Worm (Caenorhabditis elegans) whole organism, young adult: ENCODE measurements around the gene unc-112.
A peak's percentile ranks its signal among the peaks of the same experiment; 100 is the strongest.

Experiments used
- B0336.3 ChIP-seq: fragments of 200-800 bp; sonication (Bioruptor generic); IDR thresholded peaks from 2 replicates; pipeline ENCODE4 v1.3.6; 2022; ENCODE audit warnings: missing genetic modification characterization, missing compliant biosample characterization
- F22D6.2 ChIP-seq: sonication (generic microtip); optimal IDR thresholded peaks from 2 replicates; lab custom pipeline; 2016; ENCODE audit warnings: mild to moderate bottlenecking, missing genetic modification characterization, missing compliant biosample characterization
- F33H1.4 ChIP-seq: fragments of 200-800 bp; sonication (Bioruptor generic); IDR thresholded peaks from 2 replicates; pipeline ENCODE4 v1.3.6; 2022; ENCODE audit warnings: missing genetic modification reagents, missing genetic modification characterization, missing compliant biosample characterization
- F37B4.10 ChIP-seq: fragments of 200-800 bp; sonication (Bioruptor generic); IDR thresholded peaks from 2 replicates; pipeline ENCODE4 v1.3.6; 2022; ENCODE audit warnings: missing genetic modification characterization, missing compliant biosample characterization
- F39B2.1 ChIP-seq: fragments of 200-800 bp; sonication (Bioruptor generic); IDR thresholded peaks from 2 replicates; pipeline ENCODE4 v1.3.6; 2022; ENCODE audit warnings: missing genetic modification reagents, missing genetic modification characterization, missing compliant biosample characterization
- F57A8.1 ChIP-seq: fragments of 200-800 bp; sonication (Bioruptor generic); optimal IDR thresholded peaks from 2 replicates; lab custom pipeline; 2018; ENCODE audit warnings: mild to moderate bottlenecking, missing genetic modification characterization, moderate library complexity, missing compliant biosample characterization
- F57C9.4 ChIP-seq: sonication (generic microtip); optimal IDR thresholded peaks from 2 replicates; lab custom pipeline; 2017; ENCODE audit warnings: mild to moderate bottlenecking, missing genetic modification characterization, missing compliant biosample characterization
- K11D2.4 ChIP-seq: fragments of 200-800 bp; sonication (Bioruptor generic); IDR thresholded peaks from 2 replicates; pipeline ENCODE4 v1.3.6; 2022; ENCODE audit warnings: missing genetic modification reagents, missing genetic modification characterization, missing compliant biosample characterization
- T07F8.4 ChIP-seq: sonication (generic microtip); optimal IDR thresholded peaks from 2 replicates; lab custom pipeline; 2016; ENCODE audit warnings: mild to moderate bottlenecking, missing genetic modification characterization, moderate library complexity, missing compliant biosample characterization
- Y53G8AR.9 ChIP-seq: fragments of 200-800 bp; sonication (Bioruptor generic); conservative IDR thresholded peaks from 2 replicates; pipeline ENCODE4 v1.3.6; 2022; ENCODE audit warnings: missing genetic modification reagents, missing genetic modification characterization, missing compliant biosample characterization
- Y56A3A.18 ChIP-seq: fragments of 200-800 bp; sonication (Bioruptor generic); IDR thresholded peaks from 2 replicates; pipeline ENCODE4 v1.3.6; 2022; ENCODE audit warnings: missing genetic modification reagents, missing genetic modification characterization, missing compliant biosample characterization
- ZK185.1 ChIP-seq: sonication (generic microtip); optimal IDR thresholded peaks from 2 replicates; lab custom pipeline; 2016; ENCODE audit warnings: mild to moderate bottlenecking, missing genetic modification characterization, missing compliant biosample characterization; ENCODE audit not compliant: poor library complexity, severe bottlenecking
- akir-1 ChIP-seq: fragments of 200-800 bp; sonication (Bioruptor generic); optimal IDR thresholded peaks from 2 replicates; lab custom pipeline; 2018; ENCODE audit warnings: mild to moderate bottlenecking, missing genetic modification characterization, moderate library complexity, missing compliant biosample characterization
- ama-1 ChIP-seq, 3 experiments: fragments of 150-350 bp in 1 of 3; sonication (generic microtip) in 2 of 3; optimal IDR thresholded peaks; 2 replicates each; lab custom pipeline; 2014 to 2018; ENCODE audit warnings: missing biosample characterization in 2 of 3, missing genetic modification characterization in 2 of 3, missing genetic modification reagents in 2 of 3
- cebp-1 ChIP-seq, 2 experiments: fragments of 200-800 bp in 1 of 2; sonication (Bioruptor generic) in 1 of 2; sonication (generic microtip) in 1 of 2; IDR thresholded peaks in 1 of 2; optimal IDR thresholded peaks in 1 of 2; 2 replicates each; pipeline versions ENCODE4 v1.3.6 to Lab custom; 2017 to 2022; ENCODE audit warnings: missing compliant biosample characterization in 2 of 2, missing genetic modification characterization in 2 of 2, mild to moderate bottlenecking in 1 of 2, missing genetic modification reagents in 1 of 2, moderate library complexity in 1 of 2
- cebp-2 ChIP-seq: fragments of 200-800 bp; sonication (Bioruptor generic); IDR thresholded peaks from 2 replicates; pipeline ENCODE4 v1.3.6; 2022; ENCODE audit warnings: missing genetic modification characterization, missing compliant biosample characterization
- ceh-40 ChIP-seq: fragments of 200-800 bp; sonication (Bioruptor generic); IDR thresholded peaks from 2 replicates; pipeline ENCODE4 v1.3.6; 2022; ENCODE audit warnings: missing genetic modification characterization, missing compliant biosample characterization
- dox-1 ChIP-seq: fragments of 200-800 bp; sonication (Bioruptor generic); IDR thresholded peaks from 2 replicates; pipeline ENCODE4 v1.3.6; 2022; ENCODE audit warnings: missing genetic modification reagents, missing genetic modification characterization, missing compliant biosample characterization
- dpl-1 ChIP-seq: fragments of 150-350 bp; optimal IDR thresholded peaks from 2 replicates; lab custom pipeline; 2014; ENCODE audit warnings: missing biosample characterization, missing genetic modification reagents, missing genetic modification characterization
- egl-18 ChIP-seq: fragments of 200-800 bp; sonication (Bioruptor generic); IDR thresholded peaks from 2 replicates; pipeline ENCODE4 v1.3.6; 2022; ENCODE audit warnings: missing genetic modification reagents, missing genetic modification characterization, missing compliant biosample characterization
- ekl-4 ChIP-seq: fragments of 200-800 bp; sonication (Bioruptor generic); IDR thresholded peaks from 2 replicates; pipeline ENCODE4 v1.3.6; 2022; ENCODE audit warnings: missing genetic modification reagents, missing genetic modification characterization, missing compliant biosample characterization
- gei-17 ChIP-seq: fragments of 200-800 bp; sonication (Bioruptor generic); optimal IDR thresholded peaks from 2 replicates; lab custom pipeline; 2018; ENCODE audit warnings: mild to moderate bottlenecking, missing genetic modification characterization, missing compliant biosample characterization
- hmg-20 ChIP-seq: fragments of 200-800 bp; sonication (Bioruptor generic); IDR thresholded peaks from 2 replicates; pipeline ENCODE4 v1.3.6; 2022; ENCODE audit warnings: missing genetic modification reagents, missing genetic modification characterization, missing compliant biosample characterization
- hsf-1 ChIP-seq: fragments of 200-800 bp; sonication (Bioruptor generic); IDR thresholded peaks from 2 replicates; pipeline ENCODE4 v1.3.6; 2022; ENCODE audit warnings: missing genetic modification reagents, missing genetic modification characterization, missing compliant biosample characterization
- lin-26 ChIP-seq: fragments of 200-800 bp; sonication (Bioruptor generic); IDR thresholded peaks from 2 replicates; pipeline ENCODE4 v1.3.6; 2022; ENCODE audit warnings: missing genetic modification reagents, missing genetic modification characterization, missing compliant biosample characterization
- madf-10 ChIP-seq: sonication (generic microtip); optimal IDR thresholded peaks from 2 replicates; lab custom pipeline; 2016; ENCODE audit warnings: mild to moderate bottlenecking, missing genetic modification characterization, missing compliant biosample characterization
- madf-3 ChIP-seq: fragments of 200-800 bp; sonication (Bioruptor generic); IDR thresholded peaks from 2 replicates; pipeline ENCODE4 v1.3.6; 2022; ENCODE audit warnings: missing genetic modification reagents, missing genetic modification characterization, missing compliant biosample characterization
- madf-6 ChIP-seq: fragments of 200-800 bp; sonication (Bioruptor generic); IDR thresholded peaks from 2 replicates; pipeline ENCODE4 v1.3.6; 2022; ENCODE audit warnings: missing genetic modification reagents, missing genetic modification characterization, missing compliant biosample characterization
- madf-8 ChIP-seq: fragments of 200-800 bp; sonication (Bioruptor generic); conservative IDR thresholded peaks from 2 replicates; pipeline ENCODE4 v1.3.6; 2022; ENCODE audit warnings: missing genetic modification reagents, missing genetic modification characterization, missing compliant biosample characterization
- mcd-1 ChIP-seq: fragments of 200-800 bp; sonication (Bioruptor generic); IDR thresholded peaks from 2 replicates; pipeline ENCODE4 v1.3.6; 2022; ENCODE audit warnings: missing genetic modification reagents, missing genetic modification characterization, missing compliant biosample characterization
- mel-28 ChIP-seq: sonication (generic microtip); optimal IDR thresholded peaks from 2 replicates; lab custom pipeline; 2016; ENCODE audit warnings: borderline replicate concordance, mild to moderate bottlenecking, missing genetic modification characterization, missing compliant biosample characterization
- nhr-27 ChIP-seq: fragments of 200-800 bp; sonication (Bioruptor generic); optimal IDR thresholded peaks from 2 replicates; lab custom pipeline; 2018; ENCODE audit warnings: mild to moderate bottlenecking, missing genetic modification characterization, moderate library complexity, missing compliant biosample characterization
- rcor-1 ChIP-seq: fragments of 200-800 bp; sonication (Bioruptor generic); IDR thresholded peaks from 2 replicates; pipeline ENCODE4 v1.3.6; 2022; ENCODE audit warnings: missing genetic modification reagents, missing genetic modification characterization, missing compliant biosample characterization
- repo-1 ChIP-seq: sonication (generic microtip); optimal IDR thresholded peaks from 2 replicates; lab custom pipeline; 2017; ENCODE audit warnings: mild to moderate bottlenecking, missing genetic modification characterization, missing compliant biosample characterization
- rpc-1 ChIP-seq, 2 experiments: fragments of 150-350 bp in 1 of 2; sonication (generic microtip) in 1 of 2; optimal IDR thresholded peaks; 2 replicates each; lab custom pipeline; 2014 to 2018; ENCODE audit warnings: missing biosample characterization in 1 of 2, missing genetic modification characterization in 1 of 2, missing genetic modification reagents in 1 of 2, missing genotype in 1 of 2
- snpc-1.3 ChIP-seq: sonication (generic microtip); optimal IDR thresholded peaks from 2 replicates; lab custom pipeline; 2017; ENCODE audit warnings: missing genetic modification characterization, mild to moderate bottlenecking, missing compliant biosample characterization, antibody characterized with exemption, moderate library complexity, missing genotype, missing genetic modification reagents; ENCODE audit not compliant: insufficient read depth
- snpc-4 ChIP-seq, 5 experiments: fragments of 150-350 bp in 1 of 5; sonication (generic microtip) in 4 of 5; optimal IDR thresholded peaks; 2 replicates each; lab custom pipeline; 2014 to 2018; ENCODE audit warnings: missing genetic modification characterization in 5 of 5, missing biosample characterization in 3 of 5, antibody characterized with exemption in 2 of 5, mild to moderate bottlenecking in 2 of 5, missing compliant biosample characterization in 2 of 5, missing genotype in 2 of 5, moderate library complexity in 2 of 5, missing genetic modification reagents in 1 of 5
- sptf-2 ChIP-seq: fragments of 200-800 bp; sonication (Bioruptor generic); optimal IDR thresholded peaks from 2 replicates; lab custom pipeline; 2018; ENCODE audit warnings: mild to moderate bottlenecking, missing genetic modification characterization, missing compliant biosample characterization
- unc-62 ChIP-seq: fragments of 150-350 bp; optimal IDR thresholded peaks from 2 replicates; lab custom pipeline; 2014; ENCODE audit warnings: missing biosample characterization, missing genetic modification reagents, missing genetic modification characterization
- zfh-2 ChIP-seq: fragments of 200-800 bp; sonication (Bioruptor generic); conservative IDR thresholded peaks from 2 replicates; pipeline ENCODE4 v1.3.6; 2022; ENCODE audit warnings: missing genetic modification reagents, missing genetic modification characterization, missing compliant biosample characterization
- ztf-22 ChIP-seq: fragments of 200-800 bp; sonication (Bioruptor generic); optimal IDR thresholded peaks from 2 replicates; lab custom pipeline; 2018; ENCODE audit warnings: mild to moderate bottlenecking, missing genetic modification characterization, moderate library complexity, missing compliant biosample characterization
- ztf-26 ChIP-seq: sonication (generic microtip); optimal IDR thresholded peaks from 2 replicates; lab custom pipeline; 2017; ENCODE audit warnings: missing genetic modification characterization, missing compliant biosample characterization
- ztf-6 ChIP-seq: fragments of 200-800 bp; sonication (Bioruptor generic); IDR thresholded peaks from 2 replicates; pipeline ENCODE4 v1.3.6; 2022; ENCODE audit warnings: missing genetic modification reagents, missing genetic modification characterization, missing compliant biosample characterization

Gene unc-112

DNA sequence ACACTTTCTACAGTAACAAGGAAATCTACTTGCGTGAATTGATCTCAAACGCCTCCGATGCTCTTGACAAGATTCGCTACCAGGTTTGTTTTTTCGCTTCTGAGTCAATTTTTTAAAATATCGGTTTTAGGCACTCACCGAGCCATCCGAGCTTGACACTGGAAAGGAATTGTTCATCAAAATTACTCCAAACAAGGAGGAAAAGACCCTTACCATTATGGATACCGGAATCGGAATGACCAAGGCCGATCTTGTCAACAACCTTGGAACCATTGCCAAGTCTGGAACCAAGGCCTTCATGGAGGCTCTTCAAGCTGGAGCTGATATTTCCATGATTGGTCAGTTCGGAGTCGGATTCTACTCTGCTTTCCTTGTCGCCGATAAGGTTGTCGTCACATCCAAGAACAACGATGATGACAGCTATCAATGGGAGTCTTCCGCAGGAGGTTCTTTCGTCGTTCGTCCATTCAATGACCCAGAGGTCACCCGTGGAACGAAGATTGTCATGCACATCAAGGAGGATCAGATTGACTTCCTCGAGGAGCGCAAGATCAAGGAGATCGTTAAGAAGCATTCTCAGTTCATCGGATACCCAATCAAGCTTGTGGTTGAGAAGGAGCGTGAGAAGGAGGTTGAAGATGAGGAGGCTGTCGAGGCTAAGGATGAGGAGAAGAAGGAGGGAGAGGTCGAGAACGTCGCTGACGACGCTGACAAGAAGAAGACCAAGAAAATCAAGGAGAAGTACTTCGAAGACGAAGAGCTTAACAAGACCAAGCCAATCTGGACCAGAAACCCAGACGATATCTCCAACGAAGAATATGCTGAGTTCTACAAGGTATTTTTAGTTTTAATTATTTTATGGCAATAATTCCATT, 10.0 kb downstream of the unc-112 start:
- TF ChIP-seq madf-6 (GFP tag; lab: Robert Waterston, UW), result peak; percentile 19; the same call in 1 of the 2 replicates
- TF ChIP-seq ZK185.1 (tag; lab: Kevin White, UChicago), result no peak
- TF ChIP-seq ama-1 (optimal IDR thresholded peaks at IDR 0.05; lab: Kevin White, UChicago), result peak; percentile 76
- no peak for TF ChIP-seq ama-1 (GFP tag; optimal IDR thresholded peaks at IDR 0.05; lab: Kevin White, UChicago)
- peak; percentile 5 for TF ChIP-seq dpl-1 (GFP tag; lab: Kevin White, UChicago)
- no peak for TF ChIP-seq madf-8 (GFP tag; lab: Robert Waterston, UW)
- TF ChIP-seq B0336.3 (GFP tag; lab: Robert Waterston, UW), result peak; percentile 13
- no peak for TF ChIP-seq cebp-2
- peak; percentile 67 for TF ChIP-seq dox-1 (GFP tag; lab: Robert Waterston, UW)
- TF ChIP-seq madf-10 (tag; lab: Kevin White, UChicago), result no peak
- peak; percentile 70 for TF ChIP-seq F57A8.1 (GFP tag; lab: Kevin White, UChicago)
- 0 out of 2 replicates have a peak, but pooled peaks have one; percentile 9 for TF ChIP-seq F37B4.10 (GFP tag; lab: Robert Waterston, UW)
- no peak for TF ChIP-seq F57C9.4
- TF ChIP-seq hsf-1 (GFP tag; lab: Robert Waterston, UW), result peak; percentile 48; the same call in 1 of the 2 replicates
- TF ChIP-seq T07F8.4 (tag; lab: Kevin White, UChicago), result no peak
- TF ChIP-seq ztf-22 (GFP tag; lab: Kevin White, UChicago), result no peak
- TF ChIP-seq mcd-1 (GFP tag; lab: Robert Waterston, UW), result peak; percentile 31; the same call in 1 of the 2 replicates
- TF ChIP-seq zfh-2 (GFP tag; lab: Robert Waterston, UW), result peak; percentile 63; the same call in 1 of the 2 replicates
- TF ChIP-seq ztf-6 (GFP tag; lab: Robert Waterston, UW), result peak; percentile 44; the same call in 1 of the 2 replicates
- no peak for TF ChIP-seq unc-62 (GFP tag; lab: Kevin White, UChicago)
- peak; percentile 10; the same call in 1 of the 2 replicates for TF ChIP-seq rcor-1
- no peak for TF ChIP-seq repo-1 (tag; lab: Kevin White, UChicago)
- no peak for TF ChIP-seq Y56A3A.18
- 0 out of 2 replicates have a peak, but pooled peaks have one; percentile 2 for TF ChIP-seq F39B2.1 (GFP tag; lab: Robert Waterston, UW)
- no peak; the same call in 1 of the 2 replicates for TF ChIP-seq F33H1.4 (GFP tag; lab: Robert Waterston, UW)
- 0 out of 2 replicates have a peak, but pooled peaks have one; percentile 28 for TF ChIP-seq Y53G8AR.9 (GFP tag; lab: Robert Waterston, UW)
- TF ChIP-seq akir-1 (GFP tag; lab: Kevin White, UChicago), result no peak
- 0 out of 2 replicates have a peak, but pooled peaks have one; percentile 0 for TF ChIP-seq madf-3 (GFP tag; lab: Robert Waterston, UW)
- no peak for TF ChIP-seq rpc-1 (optimal IDR thresholded peaks at IDR 0.05; lab: Kevin White, UChicago)
- TF ChIP-seq rpc-1 (tag; optimal IDR thresholded peaks at IDR 0.05; lab: Kevin White, UChicago), result no peak
- peak; percentile 21 for TF ChIP-seq sptf-2
- peak; percentile 54 for TF ChIP-seq lin-26 (GFP tag; lab: Robert Waterston, UW)
- TF ChIP-seq, all 124 proteins: peak for 17

- TF ChIP-seq F22D6.2 (tag; lab: Kevin White, UChicago) (peak; percentile 88), cebp-1 (GFP tag; IDR thresholded peaks at IDR 0.05; lab: Robert Waterston, UW) (peak; percentile 60; the same call in 1 of the 2 replicates), cebp-1 (tag; optimal IDR thresholded peaks at IDR 0.05; lab: Kevin White, UChicago) (peak; percentile 92), K11D2.4 (peak; percentile 94), ekl-4 (GFP tag; lab: Robert Waterston, UW) (peak; percentile 98), mel-28 (tag; lab: Kevin White, UChicago) (peak; percentile 65), nhr-27 (peak; percentile 92), ztf-26 (peak; percentile 94), snpc-4 (GFP tag; optimal IDR thresholded peaks at IDR 0.05; lab: Kevin White, UChicago) (peak; percentile 71), snpc-4 (tag; optimal IDR thresholded peaks at IDR 0.05; lab: Kevin White, UChicago) (peak; percentile 69 to 92 (median 85)), ceh-40 (GFP tag; lab: Robert Waterston, UW) (no peak), hmg-20 (GFP tag; lab: Robert Waterston, UW) (peak; percentile 91), gei-17 (GFP tag; lab: Kevin White, UChicago) (peak; percentile 69), egl-18 (peak; percentile 94), snpc-1.3 (peak; percentile 89)
Measured at ce11 chrV:14685435-14686058, 10.9 kb downstream of the unc-112 start, which contains the start of gene C47E8.4. TSS of gene C47E8.4 (minus strand) at chrV:14685485.
